Worm (Caenorhabditis elegans): ENCODE measurements around the gene nlp-76.

The nlp-76 gene

ce11 chrX:12671638-12672290 lies 8.1 kb upstream of the nlp-76 start (continued):
- TF ChIP-seq ztf-22 (GFP tag; optimal IDR thresholded peaks at IDR 0.05) (no peak), aptf-2 (GFP tag; conservative IDR thresholded peaks at IDR 0.05) (no peak), C17E4.6 (GFP tag; IDR thresholded peaks at IDR 0.05) (no peak), lin-35 (GFP tag; optimal IDR thresholded peaks at IDR 0.05) (no peak)

DNA sequence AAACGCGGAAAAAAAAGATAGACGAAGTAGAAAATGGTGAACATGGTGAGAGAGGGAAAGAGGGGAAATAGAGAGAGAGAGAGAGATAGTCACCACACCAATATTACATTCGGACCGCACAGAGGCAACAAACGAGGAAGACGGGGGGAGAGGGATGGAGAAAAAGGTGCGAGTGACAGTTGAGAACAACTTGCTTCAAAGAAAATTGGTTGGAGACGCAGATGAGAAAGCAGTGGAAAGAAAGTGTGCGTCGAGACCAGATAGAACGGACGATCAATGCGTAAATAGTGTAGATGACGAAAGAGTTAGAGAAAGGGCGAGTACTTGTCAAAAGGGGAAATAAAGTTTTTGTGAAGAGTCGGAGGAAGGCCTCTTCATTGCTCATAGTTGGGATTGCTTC lies 6.7 kb upstream of the nlp-76 start:
- TF ChIP-seq rcor-1 (GFP tag; IDR thresholded peaks at IDR 0.05) (peak; percentile 39; the same call in 1 of the 2 replicates), zfh-2 (GFP tag; conservative IDR thresholded peaks at IDR 0.05) (no peak; the same call in none of the 2 replicates), madf-10 (tag; optimal IDR thresholded peaks at IDR 0.05) (peak; percentile 28), F22D6.2 (tag; optimal IDR thresholded peaks at IDR 0.05) (peak; percentile 7), nhr-120 (GFP tag; IDR thresholded peaks at IDR 0.05) (no peak), chd-7 (tag; optimal IDR thresholded peaks at IDR 0.05) (peak; percentile 25), ceh-100 (GFP tag; IDR thresholded peaks at IDR 0.05) (0 out of 2 replicates have a peak, but pooled peaks have one; percentile 17), ceh-58 (GFP tag; IDR thresholded peaks at IDR 0.05) (no peak), pbrm-1 (GFP tag; IDR thresholded peaks at IDR 0.05) (peak; percentile 46), cebp-1 (GFP tag; IDR thresholded peaks at IDR 0.05) (peak; percentile 40; the same call in 1 of the 2 replicates), cebp-1 (tag; optimal IDR thresholded peaks at IDR 0.05) (peak; percentile 87), ceh-27 (GFP tag; optimal IDR thresholded peaks at IDR 0.05) (peak; percentile 71), ztf-26 (tag; optimal IDR thresholded peaks at IDR 0.05) (peak; percentile 7), K11D2.4 (GFP tag; IDR thresholded peaks at IDR 0.05) (0 out of 2 replicates have a peak, but pooled peaks have one; percentile 28), athp-1 (tag; optimal IDR thresholded peaks at IDR 0.05) (no peak), nhr-179 (tag; optimal IDR thresholded peaks at IDR 0.05) (no peak), Y53G8AR.9 (GFP tag; conservative IDR thresholded peaks at IDR 0.05) (0 out of 2 replicates have a peak, but pooled peaks have one; percentile 33), nhr-80 (tag; optimal IDR thresholded peaks at IDR 0.05) (peak; percentile 57), nfyb-1 (GFP tag; IDR thresholded peaks at IDR 0.05) (peak; percentile 72; the same call in 1 of the 2 replicates), ekl-4 (GFP tag; IDR thresholded peaks at IDR 0.05) (peak; percentile 47; the same call in 1 of the 2 replicates), mcd-1 (GFP tag; IDR thresholded peaks at IDR 0.05) (peak; percentile 56), him-1 (tag; optimal IDR thresholded peaks at IDR 0.05) (no peak), Y56A3A.18 (GFP tag; IDR thresholded peaks at IDR 0.05) (0 out of 2 replicates have a peak, but pooled peaks have one; percentile 36), B0035.1 (tag; optimal IDR thresholded peaks at IDR 0.05) (peak; percentile 48), tbp1 (GFP tag; optimal IDR thresholded peaks at IDR 0.05) (peak; percentile 48), K12H6.12 (tag; optimal IDR thresholded peaks at IDR 0.05) (peak; percentile 80), nfya-1 (tag; optimal IDR thresholded peaks at IDR 0.05; ENCODE audit: borderline replicate concordance, insufficient read depth) (no peak), somi-1 (GFP tag; optimal IDR thresholded peaks at IDR 0.05) (peak; percentile 65), aptf-3 (GFP tag; IDR thresholded peaks at IDR 0.05) (no peak), repo-1 (tag; optimal IDR thresholded peaks at IDR 0.05) (peak; percentile 26), hmg-1.2 (GFP tag; IDR thresholded peaks at IDR 0.05) (peak; percentile 85; the same call in 1 of the 2 replicates), lin-40 (tag; optimal IDR thresholded peaks at IDR 0.05) (peak; percentile 85), lir-1 (GFP tag; conservative IDR thresholded peaks at IDR 0.05) (no peak), attf-5 (GFP tag; optimal IDR thresholded peaks at IDR 0.05) (peak; percentile 41), hsf-1 (GFP tag; IDR thresholded peaks at IDR 0.05) (no peak), B0336.3 (GFP tag; IDR thresholded peaks at IDR 0.05) (peak; percentile 69; the same call in 1 of the 2 replicates), egrh-3 (GFP tag; IDR thresholded peaks at IDR 0.05) (0 out of 2 replicates have a peak, but pooled peaks have one; percentile 30), ZK185.1 (tag; optimal IDR thresholded peaks at IDR 0.05; ENCODE audit: poor library complexity, severe bottlenecking) (peak; percentile 20), snpc-4 (GFP tag; optimal IDR thresholded peaks at IDR 0.05) (no peak), snpc-4 (tag; optimal IDR thresholded peaks at IDR 0.05) (peak in 3 of 4 experiments; percentile 18 to 46 (median 38)), lin-54 (GFP tag; optimal IDR thresholded peaks at IDR 0.05) (peak; percentile 43)

Data from whole organism, young adult.